Worm (Caenorhabditis elegans): ENCODE data around the gene rpn-13.

The rpn-13 gene

DNA sequence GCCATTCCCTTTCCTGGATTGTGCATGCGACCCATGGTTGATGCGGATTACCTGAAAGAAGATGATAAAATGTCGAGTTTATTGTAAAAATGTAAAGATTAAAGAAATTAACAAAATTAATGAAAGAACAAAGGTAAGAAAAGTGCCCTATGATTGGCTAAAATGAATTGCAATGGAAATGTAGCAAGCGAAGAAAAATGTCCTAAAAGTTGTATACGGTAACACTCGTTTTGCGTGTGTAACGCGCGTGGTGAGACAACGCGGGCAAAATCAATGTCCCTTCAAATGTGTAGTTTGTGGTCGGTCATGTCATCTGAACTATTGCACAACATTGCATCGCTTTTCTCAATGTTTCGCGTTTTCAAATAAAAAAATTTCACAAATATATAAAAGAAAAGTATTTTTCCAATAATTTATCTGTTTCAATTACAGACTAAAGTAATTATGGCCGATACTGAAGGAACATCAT lies 33.3 kb upstream of the rpn-13 start, which contains the start of the genes rps-13 and nfx-1 (continued):
- peak; percentile 44 for TF ChIP-seq F49E8.2 (tag; optimal IDR thresholded peaks at IDR 0.05; ENCODE audit: insufficient read depth)
- TF ChIP-seq hmg-20 (GFP tag; IDR thresholded peaks at IDR 0.05), result no peak
- TF ChIP-seq rpc-1 (optimal IDR thresholded peaks at IDR 0.05), result no peak
- no peak for TF ChIP-seq rpc-1 (tag; optimal IDR thresholded peaks at IDR 0.05)
- no peak for TF ChIP-seq nhr-90 (tag; optimal IDR thresholded peaks at IDR 0.05)
- peak; percentile 71 for TF ChIP-seq ZK185.1 (tag; optimal IDR thresholded peaks at IDR 0.05; ENCODE audit: poor library complexity, severe bottlenecking)
- no peak for TF ChIP-seq bed-2 (GFP tag; IDR thresholded peaks at IDR 0.05)
- peak; percentile 57 for TF ChIP-seq F23B12.7 (tag; optimal IDR thresholded peaks at IDR 0.05; ENCODE audit: insufficient read depth)
- peak; percentile 2 for TF ChIP-seq xnd-1 (tag; optimal IDR thresholded peaks at IDR 0.05)
- TF ChIP-seq mel-28 (tag; optimal IDR thresholded peaks at IDR 0.05; ENCODE audit: borderline replicate concordance), result no peak
- no peak for TF ChIP-seq lin-26 (GFP tag; IDR thresholded peaks at IDR 0.05)
- peak; percentile 71; the same call in 1 of the 2 replicates for TF ChIP-seq rcor-1 (GFP tag; IDR thresholded peaks at IDR 0.05)
- no peak for TF ChIP-seq mes-4 (tag; optimal IDR thresholded peaks at IDR 0.05)
- TF ChIP-seq F37B4.10 (GFP tag; IDR thresholded peaks at IDR 0.05), result no peak
- no peak for TF ChIP-seq chd-7 (tag; optimal IDR thresholded peaks at IDR 0.05)
- TF ChIP-seq tlf-1 (GFP tag; optimal IDR thresholded peaks at IDR 0.05), result peak; percentile 16
- TF ChIP-seq fkh-3 (tag; optimal IDR thresholded peaks at IDR 0.05), result no peak
- no peak for TF ChIP-seq madf-8 (GFP tag; conservative IDR thresholded peaks at IDR 0.05)
- TF ChIP-seq somi-1 (GFP tag; optimal IDR thresholded peaks at IDR 0.05), result no peak
- TF ChIP-seq hlh-26 (GFP tag; conservative IDR thresholded peaks at IDR 0.05), result no peak
- no peak for TF ChIP-seq zim-3 (tag; optimal IDR thresholded peaks at IDR 0.05)
- no peak for TF ChIP-seq hrde-1 (tag; optimal IDR thresholded peaks at IDR 0.05; ENCODE audit: borderline replicate concordance)
- TF ChIP-seq ceh-100 (GFP tag; IDR thresholded peaks at IDR 0.05), result no peak
- TF ChIP-seq aptf-3 (GFP tag; IDR thresholded peaks at IDR 0.05), result no peak
- no peak for TF ChIP-seq Y53F4B.3 (GFP tag; IDR thresholded peaks at IDR 0.05)
- no peak for TF ChIP-seq ceh-79 (tag; optimal IDR thresholded peaks at IDR 0.05)
- no peak for TF ChIP-seq snpc-3.4 (tag; optimal IDR thresholded peaks at IDR 0.05)
- TF ChIP-seq pha-4 (tag; optimal IDR thresholded peaks at IDR 0.05), result no peak
- TF ChIP-seq attf-5 (GFP tag; optimal IDR thresholded peaks at IDR 0.05), result peak; percentile 74
- no peak for TF ChIP-seq ekl-4 (GFP tag; IDR thresholded peaks at IDR 0.05)
- no peak for TF ChIP-seq dpff-1 (tag; optimal IDR thresholded peaks at IDR 0.05)
- peak in 1 of 2 experiments; percentile 34 for TF ChIP-seq let-607 (tag; optimal IDR thresholded peaks at IDR 0.05)
- peak; percentile 46 for TF ChIP-seq tbp1 (GFP tag; optimal IDR thresholded peaks at IDR 0.05)
- peak; percentile 32 for TF ChIP-seq dpl-1 (GFP tag; optimal IDR thresholded peaks at IDR 0.05)
- TF ChIP-seq Y56A3A.18 (GFP tag; IDR thresholded peaks at IDR 0.05), result no peak
- no peak for TF ChIP-seq gei-17 (GFP tag; optimal IDR thresholded peaks at IDR 0.05)
- no peak for TF ChIP-seq athp-1 (tag; optimal IDR thresholded peaks at IDR 0.05)
- no peak for TF ChIP-seq F55B11.4 (tag; optimal IDR thresholded peaks at IDR 0.05; ENCODE audit: borderline replicate concordance, insufficient read depth)
- TF ChIP-seq Y67H2A.10 (GFP tag; conservative IDR thresholded peaks at IDR 0.05), result no peak
- no peak for TF ChIP-seq ztf-25 (GFP tag; IDR thresholded peaks at IDR 0.05)
- no peak for TF ChIP-seq F57C9.4 (tag; optimal IDR thresholded peaks at IDR 0.05)
- no peak for TF ChIP-seq cebp-2 (GFP tag; IDR thresholded peaks at IDR 0.05)
- TF ChIP-seq snpc-1.3 (tag; optimal IDR thresholded peaks at IDR 0.05; ENCODE audit: insufficient read depth), result peak; percentile 69
- no peak for TF ChIP-seq lsy-27 (tag; optimal IDR thresholded peaks at IDR 0.05; ENCODE audit: borderline replicate concordance, insufficient read depth)
- no peak for TF ChIP-seq nhr-179 (tag; optimal IDR thresholded peaks at IDR 0.05)
- no peak for TF ChIP-seq sea-2 (GFP tag; IDR thresholded peaks at IDR 0.05)
- peak; percentile 87 for TF ChIP-seq lsl-1 (GFP tag; optimal IDR thresholded peaks at IDR 0.05)
- TF ChIP-seq nhr-27 (tag; optimal IDR thresholded peaks at IDR 0.05), result no peak

Data from whole organism, young adult.